Worm (Caenorhabditis elegans) whole organism, mixed stage, embryonic: ENCODE data around the gene F35C8.8.

Source experiments
- M03D4.4 ChIP-seq: sonication (generic microtip); optimal IDR thresholded peaks from 2 replicates; lab custom pipeline; 2017; ENCODE audit warnings: mild to moderate bottlenecking, missing genetic modification characterization, missing compliant biosample characterization
- blmp-1 ChIP-seq: fragments of 150-350 bp; optimal IDR thresholded peaks from 2 replicates; lab custom pipeline; 2014; ENCODE audit warnings: missing biosample characterization, missing genetic modification characterization
- ceh-39 ChIP-seq: fragments of 150-350 bp; optimal IDR thresholded peaks from 2 replicates; lab custom pipeline; 2014; ENCODE audit warnings: missing biosample characterization, missing genetic modification characterization
- ceh-43 ChIP-seq: fragments of 200-800 bp; sonication (Bioruptor generic); optimal IDR thresholded peaks from 2 replicates; lab custom pipeline; 2018; ENCODE audit warnings: mild to moderate bottlenecking, missing genetic modification characterization, moderate library complexity, missing compliant biosample characterization
- ceh-83 ChIP-seq: fragments of 200-800 bp; sonication (Bioruptor generic); optimal IDR thresholded peaks from 2 replicates; lab custom pipeline; 2018; ENCODE audit warnings: mild to moderate bottlenecking, missing genetic modification characterization, missing compliant biosample characterization
- ces-1 ChIP-seq: fragments of 150-350 bp; optimal IDR thresholded peaks from 2 replicates; lab custom pipeline; 2014; ENCODE audit warnings: missing biosample characterization, missing genetic modification reagents, missing genetic modification characterization
- cnd-1 ChIP-seq: fragments of 200-800 bp; sonication (Bioruptor generic); optimal IDR thresholded peaks from 2 replicates; lab custom pipeline; 2018; ENCODE audit warnings: mild to moderate bottlenecking, missing genetic modification characterization, missing compliant biosample characterization
- drap-1 ChIP-seq: fragments of 200-800 bp; sonication (Bioruptor generic); optimal IDR thresholded peaks from 3 replicates; lab custom pipeline; 2018; ENCODE audit warnings: mild to moderate bottlenecking, missing genetic modification characterization, missing compliant biosample characterization
- elt-1 ChIP-seq: sonication (generic microtip); optimal IDR thresholded peaks from 2 replicates; lab custom pipeline; 2017; ENCODE audit warnings: missing genetic modification characterization, mild to moderate bottlenecking, missing compliant biosample characterization, antibody characterized with exemption, moderate library complexity, borderline replicate concordance; ENCODE audit not compliant: insufficient read depth
- elt-3 ChIP-seq: fragments of 150-350 bp; optimal IDR thresholded peaks from 2 replicates; lab custom pipeline; 2014; ENCODE audit warnings: missing biosample characterization, missing genetic modification characterization
- flh-1 ChIP-seq: fragments of 200-800 bp; sonication (Bioruptor generic); optimal IDR thresholded peaks from 2 replicates; lab custom pipeline; 2018; ENCODE audit warnings: mild to moderate bottlenecking, missing genetic modification characterization, moderate library complexity, missing compliant biosample characterization
- ham-2 ChIP-seq: fragments of 200-800 bp; sonication (Bioruptor generic); optimal IDR thresholded peaks from 2 replicates; lab custom pipeline; 2018; ENCODE audit warnings: mild to moderate bottlenecking, missing genetic modification characterization, missing compliant biosample characterization
- hlh-1 ChIP-seq: fragments of 150-350 bp; optimal IDR thresholded peaks from 2 replicates; lab custom pipeline; 2014; ENCODE audit warnings: missing biosample characterization, missing genetic modification reagents, missing genetic modification characterization
- lin-13 ChIP-seq: fragments of 150-350 bp; optimal IDR thresholded peaks from 2 replicates; lab custom pipeline; 2014; ENCODE audit warnings: missing biosample characterization, missing genetic modification characterization
- lin-32 ChIP-seq: fragments of 200-800 bp; sonication (Bioruptor generic); optimal IDR thresholded peaks from 2 replicates; lab custom pipeline; 2018; ENCODE audit warnings: mild to moderate bottlenecking, missing genetic modification characterization, missing compliant biosample characterization
- mab-5 ChIP-seq: fragments of 150-350 bp; optimal IDR thresholded peaks from 2 replicates; lab custom pipeline; 2014; ENCODE audit warnings: missing biosample characterization, missing genetic modification characterization
- mep-1 ChIP-seq: fragments of 150-350 bp; optimal IDR thresholded peaks from 2 replicates; lab custom pipeline; 2017; ENCODE audit warnings: missing biosample characterization, missing genetic modification reagents, missing genetic modification characterization, inconsistent platforms
- mls-2 ChIP-seq: sonication (generic microtip); optimal IDR thresholded peaks from 2 replicates; lab custom pipeline; 2016; ENCODE audit warnings: mild to moderate bottlenecking, missing genetic modification characterization, moderate library complexity, missing compliant biosample characterization
- nhr-2 ChIP-seq: fragments of 150-350 bp; optimal IDR thresholded peaks from 2 replicates; lab custom pipeline; 2014; ENCODE audit warnings: missing biosample characterization, missing genetic modification characterization
- nhr-237 ChIP-seq: fragments of 150-350 bp; optimal IDR thresholded peaks from 2 replicates; lab custom pipeline; 2014; ENCODE audit warnings: missing biosample characterization, missing genetic modification characterization
- nhr-28 ChIP-seq: fragments of 150-350 bp; optimal IDR thresholded peaks from 2 replicates; lab custom pipeline; 2014; ENCODE audit warnings: missing biosample characterization, missing genetic modification characterization
- pha-4 ChIP-seq: fragments of 150-350 bp; optimal IDR thresholded peaks from 2 replicates; lab custom pipeline; 2018; ENCODE audit warnings: missing biosample characterization, missing genetic modification reagents, missing genetic modification characterization
- sem-2 ChIP-seq: fragments of 200-800 bp; sonication (Bioruptor generic); optimal IDR thresholded peaks from 2 replicates; lab custom pipeline; 2018; ENCODE audit warnings: mild to moderate bottlenecking, missing genetic modification characterization, missing compliant biosample characterization
- snpc-4 ChIP-seq: fragments of 150-350 bp; optimal IDR thresholded peaks from 2 replicates; lab custom pipeline; 2014; ENCODE audit warnings: missing biosample characterization, missing genetic modification characterization
- sptf-1 ChIP-seq: sonication (generic microtip); optimal IDR thresholded peaks from 2 replicates; lab custom pipeline; 2017; ENCODE audit warnings: mild to moderate bottlenecking, missing genetic modification characterization, moderate library complexity, missing compliant biosample characterization
- tbx-8 ChIP-seq: fragments of 200-800 bp; sonication (Bioruptor generic); optimal IDR thresholded peaks from 2 replicates; lab custom pipeline; 2018; ENCODE audit warnings: mild to moderate bottlenecking, missing genetic modification characterization, moderate library complexity, missing compliant biosample characterization
- unc-120 ChIP-seq: sonication (generic microtip); optimal IDR thresholded peaks from 2 replicates; lab custom pipeline; 2017; ENCODE audit warnings: missing genetic modification characterization, missing compliant biosample characterization; ENCODE audit not compliant: poor library complexity, severe bottlenecking
- unc-39 ChIP-seq: fragments of 150-350 bp; optimal IDR thresholded peaks from 2 replicates; lab custom pipeline; 2014; ENCODE audit warnings: missing biosample characterization, missing genetic modification characterization
- unc-62 ChIP-seq: fragments of 150-350 bp; optimal IDR thresholded peaks from 2 replicates; lab custom pipeline; 2014; ENCODE audit warnings: missing biosample characterization, missing genetic modification reagents, missing genetic modification characterization
- zip-8 ChIP-seq: fragments of 150-350 bp; optimal IDR thresholded peaks from 2 replicates; lab custom pipeline; 2014; ENCODE audit warnings: missing biosample characterization, missing genetic modification characterization
- ztf-11 ChIP-seq: fragments of 150-350 bp; optimal IDR thresholded peaks from 2 replicates; lab custom pipeline; 2014; ENCODE audit warnings: missing biosample characterization, missing genetic modification characterization

F35C8.8 gene

DNA sequence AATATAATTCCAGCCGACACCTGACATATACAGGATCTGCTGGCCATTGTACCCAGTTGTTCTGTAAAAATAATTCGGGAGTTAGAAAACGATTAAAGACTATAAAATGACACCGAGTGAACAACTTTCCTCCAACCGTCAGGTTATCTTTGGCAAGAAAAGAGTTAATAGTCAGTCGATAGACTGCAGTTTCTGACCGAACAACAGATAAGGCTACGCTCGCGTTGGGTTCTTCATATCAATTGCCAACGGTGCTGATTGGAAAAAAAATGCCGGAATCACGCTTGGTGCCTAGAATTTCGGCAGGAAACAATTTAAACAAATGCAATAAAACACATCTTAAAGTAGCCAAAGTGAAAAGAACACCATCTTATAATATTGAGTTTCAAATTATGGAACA is 28.1 kb upstream of the F35C8.8 start, which contains the start of gene scav-1:
Gene scav-1 (minus strand): TSS at position 61 of the 400 bp plus-strand sequence.
- TF ChIP-seq elt-1 (tag; lab: Kevin White, UChicago), result no peak
- no peak for TF ChIP-seq sem-2
- no peak for TF ChIP-seq lin-13
- no peak for TF ChIP-seq M03D4.4 (tag; lab: Kevin White, UChicago)
- TF ChIP-seq nhr-2 (tag; lab: Kevin White, UChicago), result no peak
- no peak for TF ChIP-seq ceh-39
- no peak for TF ChIP-seq nhr-237 (tag; lab: Kevin White, UChicago)
- TF ChIP-seq elt-3, result no peak
- no peak for TF ChIP-seq ham-2 (GFP tag; lab: Kevin White, UChicago)
- no peak for TF ChIP-seq unc-39
- TF ChIP-seq mls-2 (tag; lab: Kevin White, UChicago), result no peak
- TF ChIP-seq cnd-1, result no peak
- TF ChIP-seq blmp-1 (tag; lab: Kevin White, UChicago), result no peak
- TF ChIP-seq flh-1 (GFP tag; lab: Kevin White, UChicago), result no peak
- no peak for TF ChIP-seq ztf-11 (tag; lab: Kevin White, UChicago)

DNA sequence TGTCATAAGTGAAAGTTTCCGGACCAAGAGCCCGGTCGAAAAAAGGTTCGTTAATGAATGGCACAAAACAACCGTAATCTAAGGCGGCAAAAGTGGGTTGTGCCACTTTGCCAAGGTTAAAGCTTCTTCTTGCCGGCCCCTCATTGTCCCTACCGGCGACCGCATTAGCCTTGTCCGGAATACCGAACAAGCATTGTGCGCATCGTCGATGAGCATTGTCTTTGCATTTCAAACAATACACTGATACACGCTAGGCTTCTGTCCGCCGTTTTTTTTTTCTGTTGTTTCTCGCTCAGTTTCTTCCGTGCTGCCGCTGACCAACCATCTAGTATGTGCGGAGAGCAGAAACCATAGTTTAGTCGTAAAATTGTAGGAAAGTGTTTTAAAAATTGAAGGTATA is 24.9 kb upstream of the F35C8.8 start, which contains the start of gene C03F11.2:
Gene C03F11.2 (minus strand): TSS at position 101 of the 400 bp plus-strand sequence.
- TF ChIP-seq ham-2 (GFP tag; lab: Kevin White, UChicago), result no peak
- TF ChIP-seq flh-1 (GFP tag; lab: Kevin White, UChicago), result no peak
- TF ChIP-seq lin-32 (GFP tag; lab: Kevin White, UChicago), result no peak
- TF ChIP-seq mab-5 (tag; lab: Kevin White, UChicago), result no peak
- TF ChIP-seq hlh-1 (tag; lab: Kevin White, UChicago), result no peak
- TF ChIP-seq ztf-11 (tag; lab: Kevin White, UChicago), result no peak
- TF ChIP-seq nhr-2 (tag; lab: Kevin White, UChicago), result no peak
- no peak for TF ChIP-seq unc-62 (GFP tag; lab: Kevin White, UChicago)
- TF ChIP-seq zip-8 (tag; lab: Kevin White, UChicago), result no peak
- no peak for TF ChIP-seq mep-1 (tag; lab: Kevin White, UChicago)
- TF ChIP-seq nhr-237 (tag; lab: Kevin White, UChicago), result no peak
- TF ChIP-seq unc-120 (tag; lab: Kevin White, UChicago), result no peak
- TF ChIP-seq pha-4 (tag; lab: Kevin White, UChicago), result no peak
- no peak for TF ChIP-seq cnd-1
- no peak for TF ChIP-seq sptf-1 (tag; lab: Kevin White, UChicago)
- TF ChIP-seq ceh-83 (GFP tag; lab: Kevin White, UChicago), result no peak

DNA sequence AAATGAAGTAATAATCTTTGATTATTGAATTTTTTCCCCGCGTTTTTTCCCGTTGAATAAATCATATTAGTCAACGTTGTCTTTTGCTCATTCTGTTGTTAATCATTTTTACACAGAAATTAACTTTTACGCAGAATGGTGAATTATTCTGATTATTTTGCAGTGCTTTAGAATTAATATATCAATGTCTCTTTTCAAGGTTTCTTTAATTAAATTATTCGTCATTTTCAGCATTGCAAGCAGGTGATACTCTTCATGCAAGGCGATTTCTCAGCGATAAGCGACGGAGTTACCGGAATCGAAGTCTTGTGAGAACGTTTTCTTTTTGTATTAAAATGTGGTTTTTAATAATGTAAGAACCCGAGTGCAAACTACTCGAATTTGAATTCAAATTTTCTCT is 15.2 kb upstream of the F35C8.8 start:
- TF ChIP-seq blmp-1 (tag; lab: Kevin White, UChicago), result no peak
- no peak for TF ChIP-seq ceh-43 (GFP tag; lab: Kevin White, UChicago)
- TF ChIP-seq elt-1 (tag; lab: Kevin White, UChicago), result no peak
- TF ChIP-seq nhr-2 (tag; lab: Kevin White, UChicago), result no peak
- no peak for TF ChIP-seq lin-13
- no peak for TF ChIP-seq unc-62 (GFP tag; lab: Kevin White, UChicago)
- no peak for TF ChIP-seq lin-32 (GFP tag; lab: Kevin White, UChicago)
- TF ChIP-seq mls-2 (tag; lab: Kevin White, UChicago), result no peak
- no peak for TF ChIP-seq snpc-4 (tag; lab: Kevin White, UChicago)
- no peak for TF ChIP-seq mep-1 (tag; lab: Kevin White, UChicago)
- TF ChIP-seq drap-1, result no peak
- no peak for TF ChIP-seq cnd-1
- TF ChIP-seq zip-8 (tag; lab: Kevin White, UChicago), result no peak
- no peak for TF ChIP-seq flh-1 (GFP tag; lab: Kevin White, UChicago)
- TF ChIP-seq tbx-8 (GFP tag; lab: Kevin White, UChicago), result no peak
- TF ChIP-seq nhr-237 (tag; lab: Kevin White, UChicago), result no peak
- TF ChIP-seq nhr-28 (tag; lab: Kevin White, UChicago), result no peak

DNA sequence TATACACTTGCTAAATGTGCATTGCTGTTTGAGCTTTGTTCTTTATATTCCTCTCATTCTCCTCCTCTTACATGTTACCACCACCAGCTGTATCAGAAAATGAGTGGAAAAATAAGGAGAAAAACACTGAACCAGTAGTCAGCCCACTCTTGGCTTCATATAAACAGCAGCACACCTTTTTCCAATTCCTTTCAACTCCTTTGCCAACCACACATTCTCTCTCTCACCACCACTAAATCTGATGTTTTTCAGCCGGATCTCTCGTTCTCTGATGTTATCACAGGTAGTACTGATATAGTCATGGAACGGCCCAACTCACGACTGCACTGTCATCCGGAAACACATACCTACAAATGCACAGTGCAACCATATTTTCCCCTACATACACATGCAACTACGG is 14.1 kb upstream of the F35C8.8 start, which contains the start of gene kcnl-3:
Gene kcnl-3 (plus strand): TSS at position 301 of the 400 bp plus-strand sequence.
- TF ChIP-seq ztf-11 (tag; lab: Kevin White, UChicago), result no peak
- TF ChIP-seq, all 35 proteins: peak for 0

DNA sequence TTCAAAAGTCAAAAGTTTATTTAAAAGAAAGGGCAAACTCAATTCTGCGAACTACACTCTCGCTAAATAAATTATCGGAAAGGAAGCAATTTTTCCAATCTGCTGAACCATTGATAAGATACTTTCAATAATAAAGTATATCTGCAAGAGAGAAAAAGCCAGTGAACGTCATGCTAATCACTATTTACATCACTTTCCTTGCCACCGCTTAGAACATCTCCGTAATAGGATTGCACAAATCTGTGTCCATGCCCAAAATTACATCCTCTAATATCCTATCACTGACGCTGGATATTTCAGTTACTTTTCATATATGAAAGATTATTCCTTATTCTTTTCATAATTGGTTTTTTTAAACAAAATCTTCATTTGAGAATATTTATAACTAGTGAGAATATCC is 10.3 kb upstream of the F35C8.8 start:
- TF ChIP-seq ces-1 (GFP tag; lab: Kevin White, UChicago), result no peak
- no peak for TF ChIP-seq mab-5 (tag; lab: Kevin White, UChicago)
- TF ChIP-seq pha-4 (tag; lab: Kevin White, UChicago), result no peak
- TF ChIP-seq drap-1, result no peak
- TF ChIP-seq nhr-237 (tag; lab: Kevin White, UChicago), result no peak
- TF ChIP-seq snpc-4 (tag; lab: Kevin White, UChicago), result no peak
- TF ChIP-seq unc-120 (tag; lab: Kevin White, UChicago), result no peak
- TF ChIP-seq mls-2 (tag; lab: Kevin White, UChicago), result no peak
- TF ChIP-seq tbx-8 (GFP tag; lab: Kevin White, UChicago), result no peak
- no peak for TF ChIP-seq cnd-1
- TF ChIP-seq lin-13, result no peak
- TF ChIP-seq zip-8 (tag; lab: Kevin White, UChicago), result no peak
- TF ChIP-seq elt-1 (tag; lab: Kevin White, UChicago), result no peak
- no peak for TF ChIP-seq ceh-83 (GFP tag; lab: Kevin White, UChicago)
